Worm (Caenorhabditis elegans): ENCODE data around the gene K05F6.4.
"Not testable (repeated sequence)": the region's sequence is repeated elsewhere in the genome, so short reads cannot be mapped to it uniquely, and the experiment has no call there.

DNA sequence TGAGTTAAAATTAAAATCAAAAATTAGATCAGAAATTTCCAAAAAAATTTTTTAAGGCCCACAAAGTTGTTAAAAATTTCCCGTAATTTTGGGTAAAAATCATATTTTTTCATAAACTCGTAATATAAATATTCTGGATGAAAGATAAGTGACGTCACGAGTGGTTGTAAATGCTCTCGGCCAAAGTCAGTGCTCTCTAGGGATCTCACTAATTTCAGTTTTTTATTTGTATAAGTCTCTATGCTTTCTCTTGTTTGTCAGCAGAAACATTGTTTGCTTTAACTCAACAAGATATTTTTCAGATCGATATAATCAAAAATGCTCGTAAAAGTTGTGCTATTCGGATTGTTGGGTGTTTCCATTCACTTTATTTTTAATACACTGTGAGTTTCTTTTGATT is at the start of gene K05F6.4:
- not testable (repeated sequence) for TF ChIP-seq him-1, W03F9.2 (tag; optimal IDR thresholded peaks at IDR 0.05)
